Fruit fly (Drosophila melanogaster) whole organism, prepupa: Measurements from ENCODE around the gene Cpr64Ad.

Experiments
- CG11294 ChIP-seq: fragments of 200-800 bp; sonication (Bioruptor generic); IDR thresholded peaks from 2 replicates; pipeline ENCODE4 v1.3.6; 2022; ENCODE audit warnings: missing biosample characterization, missing genetic modification characterization
- CG11902 ChIP-seq: fragments of 200-800 bp; sonication (Bioruptor generic); optimal IDR thresholded peaks from 3 replicates; lab custom pipeline; 2016; ENCODE audit warnings: missing biosample characterization, missing genetic modification characterization
- CG15336 ChIP-seq: fragments of 200-800 bp; sonication (Bioruptor generic); IDR thresholded peaks from 2 replicates; pipeline ENCODE4 v1.3.6; 2022; ENCODE audit warnings: missing biosample characterization, missing genetic modification characterization
- CG1621 ChIP-seq: fragments of 200-800 bp; sonication (Bioruptor generic); optimal IDR thresholded peaks from 3 replicates; lab custom pipeline; 2018; ENCODE audit warnings: missing biosample characterization, mild to moderate bottlenecking, missing genetic modification characterization
- CG3032 ChIP-seq: fragments of 200-800 bp; optimal IDR thresholded peaks from 2 replicates; lab custom pipeline; 2019; ENCODE audit warnings: missing biosample characterization, mild to moderate bottlenecking, missing genetic modification characterization, moderate library complexity
- CG34406 ChIP-seq: fragments of 200-800 bp; sonication (Bioruptor generic); optimal IDR thresholded peaks from 3 replicates; lab custom pipeline; 2016; ENCODE audit warnings: missing biosample characterization, missing genetic modification characterization
- CG3919 ChIP-seq: fragments of 200-800 bp; sonication (Bioruptor generic); optimal IDR thresholded peaks from 3 replicates; lab custom pipeline; 2016; ENCODE audit warnings: missing biosample characterization, missing genetic modification characterization
- CG4318 ChIP-seq: fragments of 200-800 bp; sonication (Bioruptor generic); optimal IDR thresholded peaks from 3 replicates; lab custom pipeline; 2017; ENCODE audit warnings: missing biosample characterization, mild to moderate bottlenecking, missing genetic modification characterization
- CG6163 ChIP-seq: fragments of 200-800 bp; sonication (Bioruptor generic); IDR thresholded peaks from 3 replicates; pipeline ENCODE4 v1.3.6; 2022; ENCODE audit warnings: missing biosample characterization, missing genetic modification characterization
- CG6276 ChIP-seq: fragments of 200-800 bp; sonication (Bioruptor generic); optimal IDR thresholded peaks from 2 replicates; lab custom pipeline; 2017; ENCODE audit warnings: missing biosample characterization, mild to moderate bottlenecking, missing genetic modification characterization
- CG6792 ChIP-seq: fragments of 200-800 bp; sonication (Bioruptor generic); optimal IDR thresholded peaks from 3 replicates; lab custom pipeline; 2016; ENCODE audit warnings: missing biosample characterization, missing genetic modification characterization
- CG6808 ChIP-seq: fragments of 200-800 bp; sonication (Bioruptor generic); optimal IDR thresholded peaks from 3 replicates; lab custom pipeline; 2017; ENCODE audit warnings: missing biosample characterization, missing genetic modification characterization, mild to moderate bottlenecking, moderate library complexity, missing genetic modification reagents
- CG8119 ChIP-seq: fragments of 200-800 bp; sonication (Bioruptor generic); IDR thresholded peaks from 3 replicates; pipeline ENCODE4 v1.3.6; 2022; ENCODE audit warnings: missing biosample characterization, missing genetic modification characterization
- CG9139 ChIP-seq: fragments of 200-800 bp; sonication (Bioruptor generic); optimal IDR thresholded peaks from 3 replicates; lab custom pipeline; 2017; ENCODE audit warnings: missing biosample characterization, mild to moderate bottlenecking, missing genetic modification characterization
- Eip78C ChIP-seq: fragments of 200-800 bp; sonication (Bioruptor generic); peaks from one replicate; lab custom pipeline; 2016; ENCODE audit warnings: missing biosample characterization, missing genetic modification characterization
- Eip93F ChIP-seq: fragments of 200-800 bp; sonication (Bioruptor generic); optimal IDR thresholded peaks from 2 replicates; lab custom pipeline; 2016; ENCODE audit warnings: missing biosample characterization, mild to moderate bottlenecking, missing genetic modification characterization
- Gug ChIP-seq: fragments of 200-800 bp; sonication (Bioruptor generic); IDR thresholded peaks from 2 replicates; pipeline ENCODE4 v1.3.6; 2022; ENCODE audit warnings: missing biosample characterization, missing genetic modification characterization
- Hr4 ChIP-seq: fragments of 200-800 bp; sonication (Bioruptor generic); optimal IDR thresholded peaks from 3 replicates; lab custom pipeline; 2016; ENCODE audit warnings: missing biosample characterization, missing genetic modification characterization
- Lpt ChIP-seq: fragments of 200-800 bp; sonication (Bioruptor generic); optimal IDR thresholded peaks from 3 replicates; lab custom pipeline; 2016; ENCODE audit warnings: missing biosample characterization, missing genetic modification characterization
- Met ChIP-seq: fragments of 200-800 bp; sonication (Bioruptor generic); optimal IDR thresholded peaks from 3 replicates; lab custom pipeline; 2016; ENCODE audit warnings: missing biosample characterization, missing genetic modification characterization
- OdsH ChIP-seq: fragments of 200-800 bp; sonication (Bioruptor generic); optimal IDR thresholded peaks from 3 replicates; lab custom pipeline; 2016; ENCODE audit warnings: missing biosample characterization, missing genetic modification characterization
- Smox ChIP-seq: fragments of 200-800 bp; sonication (Bioruptor generic); optimal IDR thresholded peaks from 3 replicates; lab custom pipeline; 2016; ENCODE audit warnings: missing biosample characterization, missing genetic modification characterization
- Sox15 ChIP-seq: fragments of 200-800 bp; sonication (Bioruptor generic); optimal IDR thresholded peaks from 3 replicates; lab custom pipeline; 2016; ENCODE audit warnings: missing biosample characterization, missing genetic modification characterization
- achi ChIP-seq: fragments of 200-800 bp; sonication (Bioruptor generic); optimal IDR thresholded peaks from 3 replicates; lab custom pipeline; 2016; ENCODE audit warnings: missing biosample characterization, missing genetic modification characterization
- dac ChIP-seq: fragments of 200-800 bp; sonication (Bioruptor generic); optimal IDR thresholded peaks from 2 replicates; lab custom pipeline; 2017; ENCODE audit warnings: missing biosample characterization, mild to moderate bottlenecking, missing genetic modification characterization
- eg ChIP-seq: fragments of 200-800 bp; sonication (Bioruptor generic); IDR thresholded peaks from 3 replicates; pipeline ENCODE4 v1.3.6; 2022; ENCODE audit warnings: missing biosample characterization, missing genetic modification characterization
- esn ChIP-seq: fragments of 200-800 bp; sonication (Bioruptor generic); optimal IDR thresholded peaks from 2 replicates; lab custom pipeline; 2016; ENCODE audit warnings: missing biosample characterization, mild to moderate bottlenecking, missing genetic modification characterization, moderate library complexity
- fd59A ChIP-seq: fragments of 200-800 bp; sonication (Bioruptor generic); optimal IDR thresholded peaks from 2 replicates; lab custom pipeline; 2017; ENCODE audit warnings: missing biosample characterization, mild to moderate bottlenecking, missing genetic modification characterization, missing genetic modification reagents
- fkh ChIP-seq: fragments of 200-800 bp; sonication (Bioruptor generic); optimal IDR thresholded peaks from 3 replicates; lab custom pipeline; 2017; ENCODE audit warnings: missing biosample characterization, mild to moderate bottlenecking, missing genetic modification characterization, moderate library complexity
- spab ChIP-seq: fragments of 200-800 bp; sonication (Bioruptor generic); optimal IDR thresholded peaks from 2 replicates; lab custom pipeline; 2017; ENCODE audit warnings: missing biosample characterization, mild to moderate bottlenecking, missing genetic modification characterization, missing genetic modification reagents
- svp ChIP-seq: fragments of 200-800 bp; sonication (Bioruptor generic); peaks from one replicate; lab custom pipeline; 2016; ENCODE audit warnings: missing biosample characterization, missing genetic modification characterization
- topi ChIP-seq: fragments of 200-800 bp; sonication (Bioruptor generic); optimal IDR thresholded peaks from 3 replicates; lab custom pipeline; 2016; ENCODE audit warnings: missing biosample characterization, missing genetic modification characterization
- vri ChIP-seq: fragments of 200-800 bp; sonication (Bioruptor generic); optimal IDR thresholded peaks from 3 replicates; lab custom pipeline; 2016; ENCODE audit warnings: missing biosample characterization, mild to moderate bottlenecking, missing genetic modification characterization

Cpr64Ad gene

dm6 chr3L:4209731-4210130, 5.4 kb upstream of the Cpr64Ad start:
- TF ChIP-seq Eip78C (GFP tag; lab: Kevin White, UChicago) (no peak), Gug (GFP tag; lab: Robert Waterston, UW) (peak; percentile 47), CG11294 (GFP tag; lab: Robert Waterston, UW) (peak; percentile 67), CG3032 (tag; lab: Kevin White, UChicago) (no peak), vri (no peak), CG6276 (peak; percentile 40), Eip93F (GFP tag; lab: Kevin White, UChicago) (no peak), CG6808 (GFP tag; lab: Kevin White, UChicago) (no peak), esn (no peak), CG1621 (tag; lab: Kevin White, UChicago) (no peak), CG3919 (GFP tag; lab: Kevin White, UChicago) (peak; percentile 36), CG6163 (GFP tag; lab: Robert Waterston, UW) (peak; percentile 41; the same call in 2 of the 3 replicates), Smox (GFP tag; lab: Kevin White, UChicago) (no peak), Met (no peak), spab (no peak), eg (peak; percentile 85), CG6792 (no peak), fd59A (GFP tag; lab: Kevin White, UChicago) (no peak), CG4318 (GFP tag; lab: Kevin White, UChicago) (no peak), topi (GFP tag; lab: Kevin White, UChicago) (no peak)

DNA sequence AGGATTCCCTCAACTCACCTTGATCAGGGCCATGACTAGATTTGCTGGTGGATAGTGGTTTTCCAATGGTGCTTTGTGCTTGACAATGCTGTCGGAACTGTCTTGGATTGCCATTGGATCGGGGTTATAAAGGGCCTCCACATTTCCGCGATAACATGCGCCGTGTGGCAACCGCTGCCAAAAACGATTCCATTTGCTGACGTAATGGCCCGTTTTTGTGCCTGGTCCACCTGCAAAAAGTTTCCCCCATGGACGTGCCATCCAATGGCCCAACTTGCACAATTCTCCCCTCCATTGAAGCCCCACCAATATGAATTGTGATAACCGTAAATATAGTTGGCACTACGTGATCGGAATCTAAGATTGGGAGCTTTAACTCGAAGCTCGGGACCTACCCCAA, 3.7 kb upstream of the Cpr64Ad start, which contains the start of gene Cpr64Ab:
Gene Cpr64Ab, minus strand, starts transcription at position 101 of the 400 bp plus-strand sequence.
- no peak for TF ChIP-seq CG34406 (GFP tag; lab: Kevin White, UChicago)
- no peak for TF ChIP-seq Eip78C (GFP tag; lab: Kevin White, UChicago)
- no peak for TF ChIP-seq CG6792
- TF ChIP-seq CG15336, result no peak
- no peak for TF ChIP-seq Sox15 (GFP tag; lab: Kevin White, UChicago)
- no peak for TF ChIP-seq CG6276
- no peak for TF ChIP-seq CG8119 (GFP tag; lab: Robert Waterston, UW)
- no peak for TF ChIP-seq CG9139 (GFP tag; lab: Kevin White, UChicago)
- no peak for TF ChIP-seq CG11902 (GFP tag; lab: Kevin White, UChicago)
- no peak for TF ChIP-seq OdsH (GFP tag; lab: Kevin White, UChicago)

DNA sequence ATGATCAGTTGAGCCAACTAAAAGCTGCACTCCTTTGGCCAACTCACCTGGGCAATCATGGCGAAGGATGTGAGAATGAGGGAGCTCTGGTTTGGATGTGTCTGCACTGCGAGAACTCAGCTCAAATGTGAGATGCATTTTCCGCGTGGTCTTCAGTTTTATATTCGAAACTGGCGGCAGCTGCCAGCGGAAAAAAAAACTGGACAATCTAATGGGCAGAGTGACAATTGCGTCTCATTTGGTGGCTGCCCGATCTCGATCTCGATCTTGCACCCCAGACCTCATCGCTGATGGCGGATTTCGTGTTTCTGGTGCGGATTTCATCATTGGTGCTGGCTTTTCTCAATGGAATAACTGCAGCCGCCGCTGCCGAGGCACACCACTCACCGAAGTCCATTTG, 2.4 kb upstream of the Cpr64Ad start, which contains the start of gene Cpr64Ac:
Gene Cpr64Ac, minus strand, starts transcription at position 101 of the 400 bp plus-strand sequence.
- no peak for TF ChIP-seq CG6276
- no peak for TF ChIP-seq Hr4 (GFP tag; lab: Kevin White, UChicago)
- no peak for TF ChIP-seq CG1621 (tag; lab: Kevin White, UChicago)
- TF ChIP-seq fkh (GFP tag; lab: Kevin White, UChicago), result no peak
- TF ChIP-seq CG15336, result no peak

DNA sequence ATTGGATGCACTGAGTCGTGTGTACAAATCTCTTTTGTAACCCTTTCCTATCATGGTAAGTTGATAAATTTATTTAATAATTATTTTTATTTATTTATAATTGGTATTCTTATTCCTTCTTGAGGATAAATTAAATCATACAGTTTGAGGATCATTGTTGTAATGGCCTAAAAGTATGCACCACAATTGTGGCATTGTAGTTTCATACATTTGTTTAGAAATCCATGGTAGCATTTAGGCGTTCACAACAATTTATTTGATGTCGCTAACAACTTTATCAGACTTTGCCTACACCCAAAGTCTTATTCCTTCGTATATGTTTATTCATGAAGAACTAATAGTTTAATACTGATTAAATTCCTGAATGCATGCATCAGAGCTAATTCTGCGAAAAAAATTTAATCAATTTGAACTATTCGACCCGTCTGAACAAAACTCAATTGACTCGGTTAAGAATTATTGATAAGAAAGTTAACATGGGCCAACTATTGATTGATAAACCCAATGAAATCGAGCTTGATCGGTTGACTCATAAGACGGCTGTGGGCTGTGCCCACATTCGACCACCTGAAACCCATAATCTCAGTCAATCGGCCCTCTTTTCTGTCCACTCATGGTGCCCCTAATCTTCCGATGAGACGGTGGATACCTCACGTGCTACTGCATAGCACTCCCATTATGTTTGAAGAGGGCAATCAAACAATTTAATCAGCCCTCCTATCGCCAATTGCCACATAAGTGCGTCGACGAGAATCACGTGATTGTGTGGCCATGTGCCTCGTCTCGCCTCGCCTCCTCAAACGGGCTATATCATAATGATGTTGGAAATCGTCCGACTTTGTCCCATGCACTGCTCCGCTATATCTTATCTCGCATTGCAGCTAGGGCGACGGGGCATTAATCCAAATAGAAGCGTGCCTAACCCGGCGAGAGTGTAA, 4.4 kb downstream of the Cpr64Ad start:
- TF ChIP-seq CG6808 (GFP tag; lab: Kevin White, UChicago) (no peak), achi (no peak), fkh (GFP tag; lab: Kevin White, UChicago) (peak; percentile 63), dac (GFP tag; lab: Kevin White, UChicago) (no peak), svp (GFP tag; lab: Kevin White, UChicago) (peak; percentile 70), Gug (GFP tag; lab: Robert Waterston, UW) (no peak), Lpt (GFP tag; lab: Kevin White, UChicago) (no peak), Eip78C (GFP tag; lab: Kevin White, UChicago) (peak; percentile 48), eg (peak; percentile 42; the same call in 1 of the 3 replicates), CG6276 (peak; percentile 1), CG9139 (GFP tag; lab: Kevin White, UChicago) (no peak), CG6163 (GFP tag; lab: Robert Waterston, UW) (peak; percentile 62), spab (no peak)
- TF ChIP-seq, all 60 proteins: peak for 6
